Worm (Caenorhabditis elegans) whole organism, L4 larva: ENCODE measurements around the gene H35N09.1.

Source experiments
- F10B5.3 ChIP-seq: sonication (generic microtip); optimal IDR thresholded peaks from 2 replicates; lab custom pipeline; 2016; ENCODE audit warnings: mild to moderate bottlenecking, missing genetic modification characterization, missing compliant biosample characterization
- F26F4.8 ChIP-seq: fragments of 200-800 bp; sonication (Bioruptor generic); conservative IDR thresholded peaks from 2 replicates; pipeline ENCODE4 v1.3.6; 2022; ENCODE audit warnings: missing genetic modification characterization, missing compliant biosample characterization
- F37D6.2 ChIP-seq: sonication (generic microtip); optimal IDR thresholded peaks from 2 replicates; lab custom pipeline; 2016; ENCODE audit warnings: mild to moderate bottlenecking, missing genetic modification characterization, missing compliant biosample characterization
- R02D3.7 ChIP-seq: fragments of 150-350 bp; sonication (generic microtip); optimal IDR thresholded peaks from 3 replicates; lab custom pipeline; 2014; ENCODE audit warnings: missing biosample characterization, missing genetic modification characterization
- T20F7.1 ChIP-seq: fragments of 200-800 bp; sonication (Bioruptor generic); optimal IDR thresholded peaks from 2 replicates; lab custom pipeline; 2018; ENCODE audit warnings: mild to moderate bottlenecking, missing genetic modification characterization, missing compliant biosample characterization
- Y48G9A.11 ChIP-seq: fragments of 200-800 bp; sonication (Bioruptor generic); IDR thresholded peaks from 2 replicates; pipeline ENCODE4 v1.3.6; 2022; ENCODE audit warnings: missing genetic modification reagents, missing genetic modification characterization, missing compliant biosample characterization
- Y5F2A.4 ChIP-seq: fragments of 200-800 bp; sonication (Bioruptor generic); optimal IDR thresholded peaks from 2 replicates; lab custom pipeline; 2018; ENCODE audit warnings: mild to moderate bottlenecking, missing genetic modification characterization, missing compliant biosample characterization
- Y75B8A.6 ChIP-seq: fragments of 200-800 bp; sonication (Bioruptor generic); IDR thresholded peaks from 2 replicates; pipeline ENCODE4 v1.3.6; 2022; ENCODE audit warnings: missing genetic modification reagents, missing genetic modification characterization, missing compliant biosample characterization
- aha-1 ChIP-seq: fragments of 150-350 bp; peaks from one replicate; lab custom pipeline; 2014; ENCODE audit warnings: missing biosample characterization, missing genetic modification characterization
- ceh-32 ChIP-seq: sonication (generic microtip); optimal IDR thresholded peaks from 2 replicates; lab custom pipeline; 2016; ENCODE audit warnings: mild to moderate bottlenecking, missing genetic modification characterization, missing compliant biosample characterization; ENCODE audit not compliant: poor library complexity
- ceh-62 ChIP-seq: sonication (generic microtip); optimal IDR thresholded peaks from 2 replicates; lab custom pipeline; 2017; ENCODE audit warnings: missing biosample characterization, missing genetic modification characterization
- ces-1 ChIP-seq: fragments of 150-350 bp; sonication (generic microtip); optimal IDR thresholded peaks from 4 replicates; lab custom pipeline; 2014; ENCODE audit warnings: missing biosample characterization, missing genetic modification reagents, missing genetic modification characterization
- ctbp-1 ChIP-seq: fragments of 200-800 bp; sonication (Bioruptor generic); IDR thresholded peaks from 2 replicates; pipeline ENCODE4 v1.3.6; 2022; ENCODE audit warnings: missing genetic modification reagents, missing genetic modification characterization, missing compliant biosample characterization
- daf-12 ChIP-seq: fragments of 150-350 bp; optimal IDR thresholded peaks from 2 replicates; lab custom pipeline; 2014; ENCODE audit warnings: missing biosample characterization, missing genetic modification reagents, missing genetic modification characterization
- daf-19 ChIP-seq: fragments of 200-800 bp; sonication (Bioruptor generic); conservative IDR thresholded peaks from 2 replicates; pipeline ENCODE4 v1.3.6; 2022; ENCODE audit warnings: missing genetic modification characterization, missing compliant biosample characterization
- dmd-8 ChIP-seq: fragments of 200-800 bp; sonication (Bioruptor generic); IDR thresholded peaks from 2 replicates; pipeline ENCODE4 v1.3.6; 2022; ENCODE audit warnings: missing genetic modification characterization, missing compliant biosample characterization
- duxl-1 ChIP-seq: sonication (generic microtip); optimal IDR thresholded peaks from 2 replicates; lab custom pipeline; 2016; ENCODE audit warnings: mild to moderate bottlenecking, missing genetic modification characterization, moderate library complexity, missing compliant biosample characterization; ENCODE audit not compliant: poor library complexity
- egl-27 ChIP-seq: sonication (generic microtip); optimal IDR thresholded peaks from 3 replicates; lab custom pipeline; 2017; ENCODE audit warnings: missing biosample characterization, missing genetic modification reagents, missing genetic modification characterization
- fos-1 ChIP-seq: fragments of 150-350 bp; optimal IDR thresholded peaks from 2 replicates; lab custom pipeline; 2014; ENCODE audit warnings: missing biosample characterization, missing genetic modification characterization
- gei-8 ChIP-seq: fragments of 200-800 bp; sonication (Bioruptor generic); optimal IDR thresholded peaks from 2 replicates; lab custom pipeline; 2018; ENCODE audit warnings: mild to moderate bottlenecking, missing genetic modification characterization, missing compliant biosample characterization
- hlh-30 ChIP-seq: sonication (generic microtip); optimal IDR thresholded peaks from 2 replicates; lab custom pipeline; 2017; ENCODE audit warnings: antibody characterized with exemption, mild to moderate bottlenecking, missing genetic modification characterization, missing compliant biosample characterization; ENCODE audit not compliant: insufficient read depth
- hmg-1.1 ChIP-seq: fragments of 200-800 bp; sonication (Bioruptor generic); IDR thresholded peaks from 2 replicates; pipeline ENCODE4 v1.3.6; 2022; ENCODE audit warnings: missing genetic modification reagents, missing genetic modification characterization, missing compliant biosample characterization
- jun-1 ChIP-seq: fragments of 150-350 bp; optimal IDR thresholded peaks from 2 replicates; lab custom pipeline; 2014; ENCODE audit warnings: missing biosample characterization, missing genetic modification reagents, missing genetic modification characterization
- lin-38 ChIP-seq: fragments of 200-800 bp; sonication (Bioruptor generic); IDR thresholded peaks from 2 replicates; pipeline ENCODE4 v1.3.6; 2022; ENCODE audit warnings: missing genetic modification reagents, missing genetic modification characterization, missing compliant biosample characterization
- lir-3 ChIP-seq: sonication (generic microtip); optimal IDR thresholded peaks from 2 replicates; lab custom pipeline; 2016; ENCODE audit warnings: mild to moderate bottlenecking, missing genetic modification characterization, missing compliant biosample characterization
- mdt-29 ChIP-seq: fragments of 200-800 bp; sonication (Bioruptor generic); IDR thresholded peaks from 2 replicates; pipeline ENCODE4 v1.3.6; 2022; ENCODE audit warnings: missing genetic modification reagents, missing genetic modification characterization, missing compliant biosample characterization
- nhr-10 ChIP-seq: fragments of 150-350 bp; optimal IDR thresholded peaks from 2 replicates; lab custom pipeline; 2014; ENCODE audit warnings: missing biosample characterization, missing genetic modification characterization
- nhr-102 ChIP-seq: sonication (generic microtip); optimal IDR thresholded peaks from 2 replicates; lab custom pipeline; 2016; ENCODE audit warnings: mild to moderate bottlenecking, missing genetic modification characterization, moderate library complexity, missing compliant biosample characterization
- nhr-111 ChIP-seq: fragments of 200-800 bp; sonication (Bioruptor generic); optimal IDR thresholded peaks from 2 replicates; lab custom pipeline; 2018; ENCODE audit warnings: mild to moderate bottlenecking, missing genetic modification characterization, missing compliant biosample characterization
- nhr-28 ChIP-seq: fragments of 150-350 bp; optimal IDR thresholded peaks from 2 replicates; lab custom pipeline; 2014; ENCODE audit warnings: missing biosample characterization, missing genetic modification characterization
- nhr-42 ChIP-seq: fragments of 200-800 bp; sonication (Bioruptor generic); IDR thresholded peaks from 2 replicates; pipeline ENCODE4 v1.3.6; 2022; ENCODE audit warnings: missing genetic modification characterization, missing compliant biosample characterization
- nhr-76 ChIP-seq: fragments of 150-350 bp; optimal IDR thresholded peaks from 2 replicates; lab custom pipeline; 2014; ENCODE audit warnings: missing biosample characterization, missing genetic modification characterization
- nhr-77 ChIP-seq: fragments of 150-350 bp; optimal IDR thresholded peaks from 2 replicates; lab custom pipeline; 2014; ENCODE audit warnings: missing biosample characterization, missing genetic modification characterization
- pha-4 ChIP-seq, 2 experiments: fragments of 150-350 bp in 1 of 2; fragments of 200-800 bp in 1 of 2; sonication (Bioruptor generic) in 1 of 2; IDR thresholded peaks in 1 of 2; optimal IDR thresholded peaks in 1 of 2; 2 replicates each; pipeline versions ENCODE4 v1.3.6 to Lab custom; 2014 to 2022; ENCODE audit warnings: missing genetic modification characterization in 2 of 2, missing genetic modification reagents in 2 of 2, missing biosample characterization in 1 of 2, missing compliant biosample characterization in 1 of 2
- pqm-1 ChIP-seq: sonication (generic microtip); optimal IDR thresholded peaks from 2 replicates; lab custom pipeline; 2017; ENCODE audit warnings: missing biosample characterization, missing genetic modification characterization
- rbr-2 ChIP-seq: sonication (generic microtip); optimal IDR thresholded peaks from 2 replicates; lab custom pipeline; 2016; ENCODE audit warnings: missing genotype, missing genetic modification characterization, missing compliant biosample characterization
- sdz-12 ChIP-seq: fragments of 200-800 bp; sonication (Bioruptor generic); optimal IDR thresholded peaks from 2 replicates; lab custom pipeline; 2018; ENCODE audit warnings: mild to moderate bottlenecking, missing genetic modification characterization, missing compliant biosample characterization
- spr-1 ChIP-seq: sonication (generic microtip); optimal IDR thresholded peaks from 2 replicates; lab custom pipeline; 2016; ENCODE audit warnings: mild to moderate bottlenecking, missing genetic modification characterization, missing compliant biosample characterization
- tag-97 ChIP-seq: fragments of 200-800 bp; sonication (Bioruptor generic); IDR thresholded peaks from 2 replicates; pipeline ENCODE4 v1.3.6; 2022; ENCODE audit warnings: missing genetic modification characterization, missing compliant biosample characterization
- tra-1 ChIP-seq: fragments of 200-800 bp; sonication (Bioruptor generic); IDR thresholded peaks from 2 replicates; pipeline ENCODE4 v1.3.6; 2022; ENCODE audit warnings: missing genetic modification reagents, missing genetic modification characterization, missing compliant biosample characterization
- unc-130 ChIP-seq: sonication (generic microtip); optimal IDR thresholded peaks from 2 replicates; lab custom pipeline; 2016; ENCODE audit warnings: missing genetic modification reagents, missing genetic modification characterization, missing compliant biosample characterization
- unc-62 ChIP-seq, 3 experiments: fragments of 150-350 bp in 1 of 3; sonication (generic microtip); optimal IDR thresholded peaks in 2 of 3; peaks in 1 of 3; 1 replicate in 1 of 3; 2 replicates in 2 of 3; lab custom pipeline; 2014 to 2017; ENCODE audit warnings: missing biosample characterization in 3 of 3, missing genetic modification characterization in 3 of 3, missing genetic modification reagents in 3 of 3, missing genotype in 1 of 3
- vab-7 ChIP-seq: fragments of 200-800 bp; sonication (Bioruptor generic); IDR thresholded peaks from 2 replicates; pipeline ENCODE4 v1.3.6; 2022; ENCODE audit warnings: missing genetic modification reagents, missing genetic modification characterization, missing compliant biosample characterization
- zfp-3 ChIP-seq: fragments of 200-800 bp; sonication (Bioruptor generic); conservative IDR thresholded peaks from 2 replicates; pipeline ENCODE4 v1.3.6; 2022; ENCODE audit warnings: missing genetic modification reagents, missing genetic modification characterization, missing compliant biosample characterization
- zip-11 ChIP-seq: fragments of 200-800 bp; sonication (Bioruptor generic); IDR thresholded peaks from 2 replicates; pipeline ENCODE4 v1.3.6; 2022; ENCODE audit warnings: missing genetic modification characterization, missing compliant biosample characterization
- ztf-11 ChIP-seq: fragments of 150-350 bp; optimal IDR thresholded peaks from 2 replicates; lab custom pipeline; 2014; ENCODE audit warnings: missing biosample characterization, missing genetic modification characterization

The H35N09.1 gene

ce11 chrX:8646997-8647396, 41.9 kb downstream of the H35N09.1 start, which contains the start of gene F12D9.2:
F12D9.2 (minus strand) TSS chrX:8647097.
- TF ChIP-seq ctbp-1 (GFP tag; lab: Robert Waterston, UW) (no peak), nhr-42 (GFP tag; lab: Robert Waterston, UW) (no peak), zfp-3 (GFP tag; lab: Robert Waterston, UW) (no peak), F26F4.8 (GFP tag; lab: Robert Waterston, UW) (no peak), ces-1 (GFP tag; lab: Kevin White, UChicago) (no peak), duxl-1 (no peak), gei-8 (GFP tag; lab: Kevin White, UChicago) (no peak), ztf-11 (tag; lab: Kevin White, UChicago) (no peak), F10B5.3 (tag; lab: Kevin White, UChicago) (no peak), Y48G9A.11 (GFP tag; lab: Robert Waterston, UW) (no peak), lin-38 (no peak), nhr-111 (no peak), lir-3 (tag; lab: Kevin White, UChicago) (no peak), nhr-102 (tag; lab: Kevin White, UChicago) (no peak), ceh-62 (tag; lab: Kevin White, UChicago) (no peak), sdz-12 (GFP tag; lab: Kevin White, UChicago) (no peak)
- TF ChIP-seq, all 104 proteins: peak for 0

- TF ChIP-seq fos-1 (no peak), dmd-8 (GFP tag; lab: Robert Waterston, UW) (no peak), vab-7 (GFP tag; lab: Robert Waterston, UW) (0 out of 2 replicates have a peak, but pooled peaks have one; percentile 8)
Measured at ce11 chrX:8648582-8648981, 43.4 kb downstream of the H35N09.1 start.

- 0 out of 2 replicates have a peak, but pooled peaks have one; percentile 72 for TF ChIP-seq daf-19
- TF ChIP-seq pqm-1 (tag; lab: Kevin White, UChicago): no peak
- TF ChIP-seq mdt-29 (GFP tag; lab: Robert Waterston, UW): no peak; the same call in 1 of the 2 replicates
- no peak for TF ChIP-seq lin-38
- no peak for TF ChIP-seq R02D3.7 (tag; lab: Kevin White, UChicago)
- TF ChIP-seq T20F7.1 (GFP tag; lab: Kevin White, UChicago): peak; percentile 39
- no peak for TF ChIP-seq nhr-10 (tag; lab: Kevin White, UChicago)
- TF ChIP-seq tra-1: no peak
- TF ChIP-seq pha-4 (GFP tag; IDR thresholded peaks at IDR 0.05; lab: Robert Waterston, UW): peak; percentile 87
- TF ChIP-seq pha-4 (tag; optimal IDR thresholded peaks at IDR 0.05; lab: Kevin White, UChicago): no peak
- TF ChIP-seq F10B5.3 (tag; lab: Kevin White, UChicago): no peak
- no peak for TF ChIP-seq fos-1
- no peak for TF ChIP-seq daf-12 (tag; lab: Kevin White, UChicago)
- TF ChIP-seq Y75B8A.6: peak; percentile 77; the same call in 1 of the 2 replicates
- TF ChIP-seq ceh-62 (tag; lab: Kevin White, UChicago): no peak
- TF ChIP-seq nhr-76 (tag; lab: Kevin White, UChicago): no peak
- no peak for TF ChIP-seq zip-11 (GFP tag; lab: Robert Waterston, UW)
- TF ChIP-seq aha-1 (tag; lab: Kevin White, UChicago): peak; percentile 58
- TF ChIP-seq unc-62 (GFP tag; optimal IDR thresholded peaks at IDR 0.05 in 1 of 2; lab: Kevin White, UChicago): no peak
- no peak for TF ChIP-seq unc-62 (tag; optimal IDR thresholded peaks at IDR 0.05; lab: Kevin White, UChicago)
- TF ChIP-seq spr-1: no peak
- TF ChIP-seq nhr-42 (GFP tag; lab: Robert Waterston, UW): no peak
- no peak for TF ChIP-seq jun-1 (tag; lab: Kevin White, UChicago)
- no peak for TF ChIP-seq tag-97
- TF ChIP-seq vab-7 (GFP tag; lab: Robert Waterston, UW): peak; percentile 76
- peak; percentile 10 for TF ChIP-seq Y5F2A.4 (GFP tag; lab: Kevin White, UChicago)
- no peak for TF ChIP-seq ceh-32 (tag; lab: Kevin White, UChicago)
- TF ChIP-seq lir-3 (tag; lab: Kevin White, UChicago): peak; percentile 66
- no peak for TF ChIP-seq nhr-28 (tag; lab: Kevin White, UChicago)
- TF ChIP-seq hmg-1.1 (GFP tag; lab: Robert Waterston, UW): peak; percentile 46; the same call in 1 of the 2 replicates
- TF ChIP-seq rbr-2 (tag; lab: Kevin White, UChicago): peak; percentile 21
- peak; percentile 31 for TF ChIP-seq unc-130
- TF ChIP-seq egl-27 (tag; lab: Kevin White, UChicago): no peak
- TF ChIP-seq hlh-30: peak; percentile 62
- TF ChIP-seq gei-8 (GFP tag; lab: Kevin White, UChicago): no peak
- no peak for TF ChIP-seq nhr-77 (tag; lab: Kevin White, UChicago)
- TF ChIP-seq F37D6.2 (tag; lab: Kevin White, UChicago): no peak
- TF ChIP-seq ztf-11 (tag; lab: Kevin White, UChicago): no peak
Measured at ce11 chrX:8650535-8650934, 45.4 kb downstream of the H35N09.1 start.
